Worm (Caenorhabditis elegans): ENCODE measurements around the gene cbp-1.

The cbp-1 gene

DNA sequence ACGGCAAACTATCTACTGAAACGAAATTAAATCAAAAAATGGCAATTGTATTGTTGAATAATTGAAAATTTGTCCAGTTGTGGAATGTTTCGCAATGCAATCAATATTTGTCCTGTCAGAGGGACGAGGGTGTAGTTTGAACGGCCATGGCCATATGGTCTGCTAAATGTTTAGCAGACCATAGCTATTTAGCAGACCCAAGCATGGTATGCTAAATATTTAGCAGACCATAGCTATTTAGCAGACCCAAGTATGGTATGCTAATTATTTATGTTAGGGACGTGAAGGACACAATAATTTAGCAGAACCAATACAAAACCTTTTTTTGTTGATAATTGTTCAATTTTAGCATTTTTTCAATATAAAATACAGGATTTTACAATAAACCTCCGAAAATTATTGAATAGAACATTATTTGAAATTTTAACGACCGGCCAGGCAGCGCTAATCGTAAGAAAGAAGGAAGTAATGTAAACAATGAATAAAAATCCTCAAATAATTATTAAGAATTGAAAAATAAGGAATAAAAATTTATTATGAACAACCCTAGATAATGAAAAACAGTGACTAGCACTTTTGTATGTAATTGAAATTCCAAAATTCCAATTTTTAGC, 38.8 kb downstream of the cbp-1 start, which contains the start of gene riok-3 (continued):
- TF ChIP-seq unc-62 (GFP tag; optimal IDR thresholded peaks at IDR 0.05 in 1 of 2) (peak in 1 of 2 experiments; percentile 25), unc-62 (tag; optimal IDR thresholded peaks at IDR 0.05) (no peak), spr-3 (GFP tag; optimal IDR thresholded peaks at IDR 0.05) (no peak), mes-2 (tag; optimal IDR thresholded peaks at IDR 0.05; ENCODE audit: poor library complexity, severe bottlenecking) (peak; percentile 47), mep-1 (tag; optimal IDR thresholded peaks at IDR 0.05) (peak; percentile 33), nhr-28 (tag; optimal IDR thresholded peaks at IDR 0.05) (peak; percentile 12), duxl-1 (tag; optimal IDR thresholded peaks at IDR 0.05; ENCODE audit: poor library complexity) (no peak), hif-1 (tag; optimal IDR thresholded peaks at IDR 0.05) (no peak), gei-8 (GFP tag; optimal IDR thresholded peaks at IDR 0.05) (peak; percentile 18), F49E8.2 (tag; optimal IDR thresholded peaks at IDR 0.05; ENCODE audit: borderline replicate concordance) (no peak), lsy-2 (tag; optimal IDR thresholded peaks at IDR 0.05) (peak in 1 of 2 experiments; percentile 51), nhr-77 (tag; optimal IDR thresholded peaks at IDR 0.05) (peak; percentile 39), tag-97 (GFP tag; IDR thresholded peaks at IDR 0.05) (no peak)

ce11 chrIII:9806968-9807559, 40.8 kb downstream of the cbp-1 start, which contains the start of gene ZK632.4:
TSS of gene ZK632.4 (minus strand) at chrIII:9807454.
- TF ChIP-seq sdz-12 (GFP tag; optimal IDR thresholded peaks at IDR 0.05), result no peak
- TF ChIP-seq unc-62 (GFP tag; optimal IDR thresholded peaks at IDR 0.05 in 1 of 2), result peak in 1 of 2 experiments; percentile 92
- no peak for TF ChIP-seq unc-62 (tag; optimal IDR thresholded peaks at IDR 0.05)
- no peak for TF ChIP-seq nhr-41 (GFP tag; IDR thresholded peaks at IDR 0.05)
- TF ChIP-seq egl-27 (tag; optimal IDR thresholded peaks at IDR 0.05), result no peak
- TF ChIP-seq hlh-30 (tag; optimal IDR thresholded peaks at IDR 0.05; ENCODE audit: insufficient read depth), result no peak
- TF ChIP-seq nhr-48 (tag; optimal IDR thresholded peaks at IDR 0.05), result no peak
- TF ChIP-seq tra-1 (GFP tag; IDR thresholded peaks at IDR 0.05), result peak; percentile 34; the same call in 1 of the 2 replicates

DNA sequence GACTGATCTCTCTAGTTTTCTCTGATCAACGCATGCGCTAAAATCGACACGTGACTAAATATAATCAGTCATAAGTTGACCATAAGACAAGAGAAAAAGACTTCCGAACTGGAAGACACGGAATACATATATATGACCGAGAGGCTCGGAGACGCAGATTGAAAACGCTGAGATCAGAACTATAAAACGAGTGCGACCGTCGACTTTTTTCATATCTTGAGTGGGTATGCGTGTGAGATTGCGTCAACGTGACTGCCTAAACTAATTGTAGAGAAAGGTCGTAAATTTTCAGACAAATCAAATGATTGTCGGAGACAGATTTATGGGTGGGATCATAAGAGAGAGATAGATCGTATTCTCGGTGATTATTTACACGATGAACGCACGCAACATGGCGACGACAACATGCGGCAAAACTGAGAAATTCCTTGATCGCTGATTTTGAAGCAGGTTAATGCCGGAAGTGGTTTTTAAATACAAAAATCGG, 41.3 kb downstream of the cbp-1 start:
- TF ChIP-seq nhr-6 (tag; optimal IDR thresholded peaks at IDR 0.05) (peak; percentile 38), sdz-12 (GFP tag; optimal IDR thresholded peaks at IDR 0.05) (no peak), ceh-20 (GFP tag; IDR thresholded peaks at IDR 0.05) (peak; percentile 72), dve-1 (tag; optimal IDR thresholded peaks at IDR 0.05; ENCODE audit: insufficient read depth) (peak; percentile 61), T26A8.4 (GFP tag; IDR thresholded peaks at IDR 0.05) (0 out of 2 replicates have a peak, but pooled peaks have one; percentile 15), nhr-28 (tag; optimal IDR thresholded peaks at IDR 0.05) (peak; percentile 75), skn-1 (tag; optimal IDR thresholded peaks at IDR 0.05) (no peak), mep-1 (tag; optimal IDR thresholded peaks at IDR 0.05) (peak; percentile 63), nhr-77 (tag; optimal IDR thresholded peaks at IDR 0.05) (peak; percentile 45), hlh-30 (tag; optimal IDR thresholded peaks at IDR 0.05; ENCODE audit: insufficient read depth) (peak; percentile 87), ztf-11 (tag; optimal IDR thresholded peaks at IDR 0.05) (no peak), lin-38 (GFP tag; IDR thresholded peaks at IDR 0.05) (peak; percentile 30; the same call in 1 of the 2 replicates), spr-3 (GFP tag; optimal IDR thresholded peaks at IDR 0.05) (no peak), lsy-2 (tag; optimal IDR thresholded peaks at IDR 0.05) (peak; percentile 2 to 25), fkh-10 (GFP tag; optimal IDR thresholded peaks at IDR 0.05) (no peak), zip-2 (tag; optimal IDR thresholded peaks at IDR 0.05) (peak; percentile 5), hlh-11 (tag; optimal IDR thresholded peaks at IDR 0.05) (peak; percentile 81), dpl-1 (GFP tag; optimal IDR thresholded peaks at IDR 0.05) (peak; percentile 34), mxl-3 (GFP tag; optimal IDR thresholded peaks at IDR 0.05) (peak; percentile 79), dmd-6 (GFP tag; IDR thresholded peaks at IDR 0.05) (peak; percentile 37; the same call in 1 of the 2 replicates), daf-16 (GFP tag; optimal IDR thresholded peaks at IDR 0.05) (no peak), daf-16 (tag; optimal IDR thresholded peaks at IDR 0.05) (peak; percentile 13), ama-1 (optimal IDR thresholded peaks at IDR 0.05) (peak; percentile 64), php-3 (GFP tag; IDR thresholded peaks at IDR 0.05) (peak; percentile 94), nhr-48 (tag; optimal IDR thresholded peaks at IDR 0.05) (peak; percentile 86), aha-1 (tag) (peak; percentile 81), tra-1 (GFP tag; IDR thresholded peaks at IDR 0.05) (0 out of 2 replicates have a peak, but pooled peaks have one; percentile 6), mdl-1 (tag; optimal IDR thresholded peaks at IDR 0.05) (peak; percentile 23 to 79), lin-13 (GFP tag; optimal IDR thresholded peaks at IDR 0.05) (peak; percentile 8), ztf-7 (tag; optimal IDR thresholded peaks at IDR 0.05) (no peak), mxl-2 (GFP tag; conservative IDR thresholded peaks at IDR 0.05) (no peak)

All from whole organism, L4 larva.